Fruit fly (Drosophila melanogaster) whole organism, embryonic: ENCODE results near the gene CG43255.
A peak's percentile ranks its signal among the peaks of the same experiment; 100 is the strongest.

Experiments used
- Atf3 ChIP-seq: fragments of 200-800 bp; sonication (Bioruptor generic); optimal IDR thresholded peaks from 3 replicates; lab custom pipeline; 2016; ENCODE audit warnings: missing biosample characterization, missing genetic modification characterization
- Awh ChIP-seq: fragments of 200-800 bp; sonication (Bioruptor generic); IDR thresholded peaks from 2 replicates; pipeline ENCODE4, ENCODE4 v1.3.6; 2022; ENCODE audit warnings: missing biosample characterization, missing genetic modification characterization
- BEAF-32 ChIP-seq: fragments of 200-800 bp; sonication (Bioruptor generic); optimal IDR thresholded peaks from 3 replicates; lab custom pipeline; 2017; ENCODE audit warnings: missing biosample characterization, missing genetic modification characterization, mild to moderate bottlenecking, moderate library complexity, missing genetic modification reagents
- CG1024 ChIP-seq: fragments of 200-800 bp; sonication (Bioruptor generic); IDR thresholded peaks from 2 replicates; pipeline ENCODE4 v1.3.6; 2022; ENCODE audit warnings: missing biosample characterization, missing genetic modification characterization
- CG10462 ChIP-seq: fragments of 200-800 bp; sonication (Bioruptor generic); optimal IDR thresholded peaks from 2 replicates; lab custom pipeline; 2016; ENCODE audit warnings: missing biosample characterization, missing genetic modification characterization
- CG13287 ChIP-seq: fragments of 200-800 bp; sonication (Bioruptor generic); IDR thresholded peaks from 2 replicates; pipeline ENCODE4 v1.3.6; 2022; ENCODE audit warnings: missing biosample characterization, missing genetic modification characterization; ENCODE audit not compliant: partially characterized antibody
- CG15269 ChIP-seq: fragments of 200-800 bp; sonication (Bioruptor generic); optimal IDR thresholded peaks from 2 replicates; lab custom pipeline; 2018; ENCODE audit warnings: missing biosample characterization, mild to moderate bottlenecking, missing genetic modification characterization, moderate library complexity
- CG17612 ChIP-seq: fragments of 200-800 bp; sonication (Bioruptor generic); IDR thresholded peaks from 2 replicates; pipeline ENCODE4 v1.3.6; 2022; ENCODE audit warnings: missing biosample characterization, missing genetic modification characterization
- CG2889 ChIP-seq: fragments of 200-800 bp; sonication (Bioruptor generic); IDR thresholded peaks from 3 replicates; pipeline ENCODE4 v1.3.6; 2022; ENCODE audit warnings: missing biosample characterization, missing genetic modification characterization
- CG42726 ChIP-seq: fragments of 200-800 bp; sonication (Bioruptor generic); IDR thresholded peaks from 2 replicates; pipeline ENCODE4 v1.3.6; 2022; ENCODE audit warnings: missing biosample characterization, missing genetic modification characterization; ENCODE audit not compliant: partially characterized antibody
- CG6765 ChIP-seq: fragments of 200-800 bp; sonication (Bioruptor generic); optimal IDR thresholded peaks from 3 replicates; lab custom pipeline; 2017; ENCODE audit warnings: missing biosample characterization, mild to moderate bottlenecking, missing genetic modification characterization
- CG6854 ChIP-seq: fragments of 200-800 bp; sonication (Bioruptor generic); optimal IDR thresholded peaks from 3 replicates; lab custom pipeline; 2017; ENCODE audit warnings: missing biosample characterization, mild to moderate bottlenecking, missing genetic modification characterization
- CG7839 ChIP-seq: fragments of 200-800 bp; sonication (Bioruptor generic); optimal IDR thresholded peaks from 3 replicates; lab custom pipeline; 2018; ENCODE audit warnings: missing biosample characterization, mild to moderate bottlenecking, missing genetic modification characterization, moderate library complexity
- CG8944 ChIP-seq: fragments of 200-800 bp; sonication (Bioruptor generic); optimal IDR thresholded peaks from 3 replicates; lab custom pipeline; 2016; ENCODE audit warnings: missing biosample characterization, missing genetic modification characterization
- CG9609 ChIP-seq: fragments of 200-800 bp; sonication (Bioruptor generic); optimal IDR thresholded peaks from 3 replicates; lab custom pipeline; 2016; ENCODE audit warnings: missing biosample characterization, missing genetic modification characterization
- Gsc ChIP-seq: fragments of 200-800 bp; sonication (Bioruptor generic); IDR thresholded peaks from 2 replicates; pipeline ENCODE4 v1.3.6; 2022; ENCODE audit warnings: missing biosample characterization, missing genetic modification characterization
- HLH4C ChIP-seq: fragments of 200-800 bp; sonication (Bioruptor generic); IDR thresholded peaks from 3 replicates; pipeline ENCODE4 v1.3.6; 2022; ENCODE audit warnings: missing biosample characterization, missing genetic modification characterization; ENCODE audit not compliant: partially characterized antibody
- NK7.1 ChIP-seq: fragments of 200-800 bp; sonication (Bioruptor generic); optimal IDR thresholded peaks from 3 replicates; lab custom pipeline; 2016; ENCODE audit warnings: missing biosample characterization, missing genetic modification characterization
- NfI ChIP-seq: fragments of 200-800 bp; sonication (Bioruptor generic); optimal IDR thresholded peaks from 3 replicates; lab custom pipeline; 2018; ENCODE audit warnings: missing biosample characterization, mild to moderate bottlenecking, missing genetic modification characterization, moderate library complexity
- Rx ChIP-seq: fragments of 200-800 bp; sonication (Bioruptor generic); IDR thresholded peaks from 2 replicates; pipeline ENCODE4 v1.3.6; 2022; ENCODE audit warnings: missing biosample characterization, missing genetic modification characterization
- Sry-δ ChIP-seq: fragments of 200-800 bp; sonication (Bioruptor generic); optimal IDR thresholded peaks from 2 replicates; lab custom pipeline; 2016; ENCODE audit warnings: missing biosample characterization, missing genetic modification characterization
- Ssrp ChIP-seq: fragments of 200-800 bp; sonication (Bioruptor generic); optimal IDR thresholded peaks from 2 replicates; lab custom pipeline; 2018; ENCODE audit warnings: missing biosample characterization, mild to moderate bottlenecking, missing genetic modification characterization, moderate library complexity
- Tbp ChIP-seq: fragments of >200 bp; optimal IDR thresholded peaks from 2 replicates; lab custom pipeline; 2018; ENCODE audit warnings: missing biosample characterization, missing genetic modification characterization
- aop ChIP-seq: fragments of 200-800 bp; sonication (Bioruptor generic); IDR thresholded peaks from 2 replicates; pipeline ENCODE4 v1.3.6; 2022; ENCODE audit warnings: missing biosample characterization, missing genetic modification characterization
- bigmax ChIP-seq: fragments of 200-800 bp; sonication (Bioruptor generic); optimal IDR thresholded peaks from 2 replicates; lab custom pipeline; 2018; ENCODE audit warnings: missing biosample characterization, mild to moderate bottlenecking, missing genetic modification characterization
- bowl ChIP-seq: fragments of 200-800 bp; sonication (Bioruptor generic); IDR thresholded peaks from 2 replicates; pipeline ENCODE4 v1.3.6; 2022; ENCODE audit warnings: missing biosample characterization, missing genetic modification characterization
- cg ChIP-seq: fragments of 200-800 bp; sonication (Bioruptor generic); optimal IDR thresholded peaks from 3 replicates; lab custom pipeline; 2019; ENCODE audit warnings: missing biosample characterization, mild to moderate bottlenecking, missing genetic modification characterization, moderate library complexity
- crc ChIP-seq: fragments of 200-800 bp; sonication (Bioruptor generic); optimal IDR thresholded peaks from 2 replicates; lab custom pipeline; 2016; ENCODE audit warnings: missing biosample characterization, missing genetic modification characterization
- crp ChIP-seq, 2 experiments: fragments of 200-800 bp; sonication (Bioruptor generic); optimal IDR thresholded peaks; 2 replicates in 1 of 2; 3 replicates in 1 of 2; lab custom pipeline; 2017; ENCODE audit warnings: missing biosample characterization in 2 of 2, missing genetic modification characterization in 2 of 2, mild to moderate bottlenecking in 1 of 2, moderate library complexity in 1 of 2
- dati ChIP-seq: fragments of 200-800 bp; sonication (Bioruptor generic); IDR thresholded peaks from 2 replicates; pipeline ENCODE4 v1.3.6; 2022; ENCODE audit warnings: missing biosample characterization, missing genetic modification characterization
- disco-r ChIP-seq: fragments of 200-800 bp; sonication (Bioruptor generic); optimal IDR thresholded peaks from 2 replicates; lab custom pipeline; 2016; ENCODE audit warnings: missing biosample characterization, missing genetic modification characterization
- esg ChIP-seq: fragments of 200-800 bp; sonication (Bioruptor generic); conservative IDR thresholded peaks from 2 replicates; pipeline ENCODE4 v1.3.6; 2022; ENCODE audit warnings: missing biosample characterization, missing genetic modification characterization
- fd96Cb ChIP-seq: fragments of 200-800 bp; sonication (Bioruptor generic); optimal IDR thresholded peaks from 2 replicates; lab custom pipeline; 2018; ENCODE audit warnings: missing biosample characterization, mild to moderate bottlenecking, missing genetic modification characterization, moderate library complexity
- ftz-f1 ChIP-seq: fragments of 200-800 bp; sonication (Bioruptor generic); optimal IDR thresholded peaks from 2 replicates; lab custom pipeline; 2016; ENCODE audit warnings: missing biosample characterization, missing genetic modification characterization
- ind ChIP-seq: fragments of 200-800 bp; sonication (Bioruptor generic); optimal IDR thresholded peaks from 3 replicates; lab custom pipeline; 2016; ENCODE audit warnings: missing biosample characterization, missing genetic modification characterization
- inv ChIP-seq: fragments of 200-800 bp; sonication (Bioruptor generic); IDR thresholded peaks from 2 replicates; pipeline ENCODE4 v1.3.6; 2022; ENCODE audit warnings: missing biosample characterization, missing genetic modification characterization; ENCODE audit not compliant: partially characterized antibody
- lola ChIP-seq, 3 experiments: fragments of >200 bp in 2 of 3; fragments of 200-800 bp in 1 of 3; sonication (Bioruptor generic) in 1 of 3; optimal IDR thresholded peaks; 2 replicates each; lab custom pipeline; 2017 to 2019; ENCODE audit warnings: missing biosample characterization in 3 of 3, missing genetic modification characterization in 3 of 3, mild to moderate bottlenecking in 1 of 3, moderate library complexity in 1 of 3
- pan ChIP-seq, 4 experiments: fragments of >200 bp in 3 of 4; fragments of 200-800 bp in 1 of 4; sonication (Bioruptor generic) in 1 of 4; optimal IDR thresholded peaks in 3 of 4; IDR thresholded peaks in 1 of 4; 2 replicates each; pipeline versions ENCODE4 v1.3.6 to Lab custom; 2017 to 2022; ENCODE audit warnings: missing biosample characterization in 2 of 4, missing genetic modification characterization in 2 of 4, mixed read lengths in 1 of 4
- pho ChIP-seq: fragments of 200-800 bp; sonication (Bioruptor generic); optimal IDR thresholded peaks from 2 replicates; lab custom pipeline; 2016; ENCODE audit warnings: missing biosample characterization, missing genetic modification characterization
- pita ChIP-seq: fragments of 200-800 bp; sonication (Bioruptor generic); optimal IDR thresholded peaks from 2 replicates; lab custom pipeline; 2017; ENCODE audit warnings: missing biosample characterization, mild to moderate bottlenecking, missing genetic modification characterization
- pzg ChIP-seq: fragments of 200-800 bp; sonication (Bioruptor generic); optimal IDR thresholded peaks from 3 replicates; lab custom pipeline; 2018; ENCODE audit warnings: missing biosample characterization, mild to moderate bottlenecking, missing genetic modification characterization, moderate library complexity
- run ChIP-seq: fragments of 200-800 bp; sonication (Bioruptor generic); optimal IDR thresholded peaks from 3 replicates; lab custom pipeline; 2018; ENCODE audit warnings: missing biosample characterization, mild to moderate bottlenecking, missing genetic modification characterization
- salm ChIP-seq: fragments of 200-800 bp; sonication (Bioruptor generic); optimal IDR thresholded peaks from 2 replicates; lab custom pipeline; 2018; ENCODE audit warnings: missing biosample characterization, mild to moderate bottlenecking, missing genetic modification characterization
- sens-2 ChIP-seq: fragments of 200-800 bp; sonication (Bioruptor generic); IDR thresholded peaks from 2 replicates; pipeline ENCODE4 v1.3.6; 2022; ENCODE audit warnings: missing biosample characterization, missing genetic modification characterization
- shn ChIP-seq: fragments of 200-800 bp; sonication (Bioruptor generic); optimal IDR thresholded peaks from 3 replicates; lab custom pipeline; 2016; ENCODE audit warnings: missing biosample characterization, missing genetic modification characterization
- tup ChIP-seq: fragments of 200-800 bp; sonication (Bioruptor generic); optimal IDR thresholded peaks from 2 replicates; lab custom pipeline; 2016; ENCODE audit warnings: missing biosample characterization, mild to moderate bottlenecking, missing genetic modification characterization, moderate library complexity
- unc-4 ChIP-seq: fragments of 200-800 bp; sonication (Bioruptor generic); IDR thresholded peaks from 2 replicates; pipeline ENCODE4 v1.3.6; 2022; ENCODE audit warnings: missing biosample characterization, missing genetic modification characterization; ENCODE audit not compliant: partially characterized antibody
- vvl ChIP-seq: fragments of 200-800 bp; sonication (Bioruptor generic); IDR thresholded peaks from 2 replicates; pipeline ENCODE4 v1.3.6; 2022; ENCODE audit warnings: missing biosample characterization, missing genetic modification characterization

Gene CG43255

dm6 chrX:8894315-8895017 is 29.3 kb upstream of the CG43255 start (continued):
- TF ChIP-seq lola (GFP tag; optimal IDR thresholded peaks at IDR 0.05; lab: Kevin White, UChicago) (peak in 1 of 3 experiments; percentile 77), shn (peak; percentile 7), NK7.1 (GFP tag; lab: Kevin White, UChicago) (peak; percentile 40), esg (GFP tag; lab: Robert Waterston, UW) (peak; percentile 72), unc-4 (GFP tag; lab: Robert Waterston, UW) (no peak), CG15269 (tag; lab: Kevin White, UChicago) (peak; percentile 79), Rx (GFP tag; lab: Robert Waterston, UW) (peak; percentile 60; the same call in 1 of the 2 replicates), pho (GFP tag; lab: Kevin White, UChicago) (peak; percentile 41), CG6854 (GFP tag; lab: Kevin White, UChicago) (peak; percentile 39), crc (GFP tag; lab: Kevin White, UChicago) (peak; percentile 50), fd96Cb (peak; percentile 83), pita (GFP tag; lab: Kevin White, UChicago) (no peak), NfI (GFP tag; lab: Kevin White, UChicago) (peak; percentile 73), Tbp (no peak), CG6765 (GFP tag; lab: Kevin White, UChicago) (no peak), sens-2 (peak; percentile 86), Gsc (GFP tag; lab: Robert Waterston, UW) (no peak), HLH4C (GFP tag; lab: Robert Waterston, UW) (no peak), CG8944 (GFP tag; lab: Kevin White, UChicago) (peak; percentile 32), CG10462 (GFP tag; lab: Kevin White, UChicago) (peak; percentile 43), pan (optimal IDR thresholded peaks at IDR 0.05; lab: Kevin White, UChicago) (no peak), pan (GFP tag; optimal IDR thresholded peaks at IDR 0.05 in 1 of 2, IDR thresholded peaks at IDR 0.05 in 1 of 2) (peak in 1 of 2 experiments; percentile 82), CG2889 (GFP tag; lab: Robert Waterston, UW) (0 out of 3 replicates have a peak, but pooled peaks have one; percentile 47), dati (0 out of 2 replicates have a peak, but pooled peaks have one; percentile 52), Sry-δ (GFP tag; lab: Kevin White, UChicago) (peak; percentile 11), CG17612 (no peak), salm (tag; lab: Kevin White, UChicago) (peak; percentile 77), CG42726 (GFP tag; lab: Robert Waterston, UW) (0 out of 2 replicates have a peak, but pooled peaks have one; percentile 7), cg (GFP tag; lab: Kevin White, UChicago) (no peak), Awh (GFP tag; lab: Robert Waterston, UW) (peak; percentile 69), CG1024 (peak; percentile 64), tup (GFP tag; lab: Kevin White, UChicago) (no peak), crp (GFP tag; optimal IDR thresholded peaks at IDR 0.05; lab: Kevin White, UChicago) (peak in 1 of 2 experiments; percentile 9), disco-r (GFP tag; lab: Kevin White, UChicago) (no peak), vvl (GFP tag; lab: Robert Waterston, UW) (peak; percentile 91), bigmax (no peak), pzg (GFP tag; lab: Kevin White, UChicago) (no peak), Atf3 (GFP tag; lab: Kevin White, UChicago) (peak; percentile 50), CG9609 (GFP tag; lab: Kevin White, UChicago) (peak; percentile 45), ind (GFP tag; lab: Kevin White, UChicago) (peak; percentile 71), run (tag; lab: Kevin White, UChicago) (peak; percentile 90), ftz-f1 (GFP tag; lab: Kevin White, UChicago) (peak; percentile 19), CG7839 (tag; lab: Kevin White, UChicago) (peak; percentile 84), BEAF-32 (GFP tag; lab: Kevin White, UChicago) (peak; percentile 1), inv (no peak), aop (GFP tag; lab: Robert Waterston, UW) (0 out of 2 replicates have a peak, but pooled peaks have one; percentile 19), bowl (GFP tag; lab: Robert Waterston, UW) (0 out of 2 replicates have a peak, but pooled peaks have one; percentile 26), Ssrp (peak; percentile 82), CG13287 (no peak)
